Fruit fly (Drosophila melanogaster) ovary, adult (tissue): ENCODE measurements around the gene CG17249.

Experiments used
- CG17801 ChIP-seq: fragments of 200-800 bp; optimal IDR thresholded peaks from 2 replicates; lab custom pipeline; 2019; ENCODE audit warnings: missing biosample characterization, mild to moderate bottlenecking, missing genetic modification characterization, moderate library complexity; ENCODE audit not compliant: partially characterized antibody

CG17249 gene

DNA sequence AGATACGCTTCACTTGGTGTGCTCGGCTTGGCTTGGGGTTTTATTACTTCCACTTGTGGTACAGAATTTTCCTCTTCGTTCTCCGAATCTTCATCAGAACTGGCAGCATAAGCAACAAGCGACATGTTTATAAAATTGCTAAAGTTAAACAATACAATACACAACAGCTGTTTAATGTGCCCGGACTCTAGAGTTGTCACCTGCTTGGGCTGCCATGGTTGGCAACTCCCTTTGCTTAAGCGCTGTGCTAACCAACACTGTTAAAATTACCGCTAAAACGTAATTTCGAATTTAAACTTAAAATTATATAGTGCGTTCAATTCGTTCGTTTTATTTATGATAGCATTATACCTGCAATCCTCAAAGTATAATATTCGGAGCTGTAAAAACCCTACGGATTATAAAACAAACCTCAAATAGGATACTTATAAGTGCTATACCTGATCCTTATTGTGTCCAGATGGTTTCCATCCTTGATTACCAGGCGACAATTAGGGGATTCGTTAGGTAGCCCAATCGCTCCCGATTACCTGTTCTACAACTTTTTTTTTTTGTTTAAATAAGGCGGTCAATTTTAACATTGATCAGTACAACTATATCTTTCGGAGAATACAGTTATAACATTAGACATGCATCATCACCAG, at the start of gene CG17249, which contains the start of gene Bro:
Gene CG17249 (minus strand): TSS at position 189 of the 644 bp plus-strand sequence.
Gene Bro (plus strand): TSS at position 594 of the 644 bp plus-strand sequence.
- no peak for TF ChIP-seq CG17801 (GFP tag; lab: Kevin White, UChicago)

DNA sequence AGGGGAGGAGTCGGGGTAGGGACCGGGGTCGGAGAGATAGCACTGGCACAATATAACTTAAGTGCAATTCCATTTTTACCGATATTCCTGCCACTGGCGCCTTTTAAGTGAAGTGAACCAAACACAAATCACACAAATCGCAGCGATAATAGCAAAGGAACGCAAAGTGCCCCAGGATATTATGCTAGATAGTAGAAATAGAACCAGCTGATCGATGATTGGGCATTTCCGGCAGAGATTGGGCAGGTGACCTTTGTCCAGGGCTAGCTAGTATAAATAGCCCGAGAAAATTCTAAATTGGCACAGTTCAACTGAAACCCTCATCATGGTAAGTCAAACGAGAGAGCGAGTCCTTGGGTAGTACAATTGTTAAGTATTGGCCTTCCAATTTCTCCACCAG, 47.1 kb upstream of the CG17249 start, which contains the start of gene CG12011:
Gene CG12011 (plus strand): TSS at position 301 of the 400 bp plus-strand sequence.
- TF ChIP-seq CG17801 (GFP tag; lab: Kevin White, UChicago) = no peak

DNA sequence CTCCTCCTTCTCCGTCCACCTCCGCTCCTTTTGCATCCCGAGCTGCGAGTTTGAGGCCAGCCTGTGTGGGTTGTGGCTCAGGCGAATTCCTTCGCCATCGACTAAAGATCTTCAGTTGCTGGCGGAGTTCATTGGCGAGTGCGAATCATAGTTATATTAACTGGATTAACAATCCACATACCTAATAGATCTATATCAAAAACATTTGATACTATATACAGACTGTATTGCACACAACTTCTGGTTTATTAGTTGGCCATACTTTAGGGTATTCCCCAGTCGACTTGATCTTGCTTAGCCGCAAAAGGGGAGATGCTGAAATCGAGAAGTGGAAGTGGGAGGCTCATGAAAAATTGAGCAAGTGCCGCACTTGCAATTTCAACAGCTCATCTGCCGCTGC, 45.6 kb upstream of the CG17249 start:
- TF ChIP-seq CG17801 (GFP tag; lab: Kevin White, UChicago) = no peak

DNA sequence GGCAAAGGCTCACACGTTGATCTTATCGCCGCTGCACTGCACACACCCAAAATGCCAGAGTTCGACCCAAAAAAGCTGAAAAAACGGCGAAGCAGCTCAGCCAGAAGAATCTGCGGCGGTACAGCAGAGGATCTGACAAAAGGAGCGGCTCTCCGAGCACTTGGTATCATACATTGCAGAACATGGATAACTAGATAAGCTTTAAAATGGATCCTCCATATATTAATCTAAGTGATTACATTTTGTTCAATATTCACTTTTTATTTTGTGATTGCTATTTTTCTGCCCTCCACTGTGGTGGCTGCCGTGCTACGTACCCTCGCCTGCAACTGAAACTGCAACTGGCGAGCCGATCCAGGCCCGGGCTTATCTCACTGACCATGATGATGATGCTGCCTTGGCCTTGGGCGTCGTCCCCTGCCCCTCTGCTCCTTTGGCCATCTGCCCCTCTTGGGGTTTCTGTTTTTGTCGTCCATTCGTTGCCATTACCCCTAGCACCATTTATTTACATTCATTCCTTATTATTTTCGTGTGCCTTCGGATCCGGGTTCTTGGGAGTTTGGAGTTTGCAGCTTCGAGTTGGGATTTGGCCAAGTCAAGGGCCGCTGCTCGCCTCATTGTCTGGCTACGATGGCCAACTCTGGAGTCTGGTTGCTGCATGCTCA, 45.0 kb upstream of the CG17249 start:
- TF ChIP-seq CG17801 (GFP tag; lab: Kevin White, UChicago) = no peak

DNA sequence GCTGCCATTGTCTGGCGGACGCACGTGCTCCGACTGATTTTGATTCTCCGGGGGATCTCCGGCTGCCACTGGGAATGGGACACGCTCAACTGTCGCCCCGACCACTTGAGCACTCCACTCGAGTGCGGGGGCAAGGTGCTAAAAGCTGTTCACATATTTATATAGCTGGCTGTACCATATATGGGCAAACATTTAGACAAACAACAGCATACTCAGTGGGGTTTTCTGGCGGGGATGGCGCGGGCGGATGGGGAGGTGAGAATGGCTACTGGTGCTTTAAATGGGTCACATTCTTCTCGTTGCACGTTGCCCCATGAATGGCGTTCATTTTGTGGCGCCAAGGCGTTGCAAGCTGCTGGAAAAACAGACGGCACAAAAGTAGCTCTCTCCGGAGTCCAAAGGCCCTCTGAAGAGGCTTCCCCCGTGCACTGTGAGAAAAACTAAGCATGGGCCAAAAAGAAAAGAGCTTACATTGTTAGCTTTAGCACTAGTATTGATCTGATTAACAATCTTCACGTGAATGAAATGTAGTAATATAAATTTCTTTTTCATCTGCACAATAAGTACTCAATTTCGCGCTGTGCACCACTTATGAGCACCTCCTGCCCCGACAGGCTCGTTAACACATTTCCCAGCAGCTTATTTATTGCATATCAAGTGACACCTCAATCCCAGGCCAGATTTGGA, 43.6 kb upstream of the CG17249 start:
- no peak for TF ChIP-seq CG17801 (GFP tag; lab: Kevin White, UChicago)

DNA sequence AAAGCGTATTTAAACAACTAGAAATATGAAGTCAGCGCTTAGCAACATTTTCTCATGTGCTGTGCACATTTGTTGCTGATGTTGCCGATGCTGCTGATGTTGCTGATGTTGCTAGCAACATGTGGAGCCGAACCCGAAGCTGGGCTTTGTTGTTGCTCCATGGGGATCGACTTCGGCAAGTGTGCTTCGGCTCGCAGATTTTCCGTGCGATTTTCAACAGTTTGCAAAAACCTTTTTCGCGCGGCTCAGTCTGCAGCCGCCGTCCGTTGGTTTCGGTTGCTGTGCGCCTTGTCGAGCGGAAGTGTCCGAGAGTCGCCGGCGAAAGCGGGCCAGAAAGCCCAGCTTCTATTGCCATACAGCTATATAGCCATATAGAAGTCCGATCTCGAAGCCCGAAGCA, 41.3 kb upstream of the CG17249 start:
- TF ChIP-seq CG17801 (GFP tag; lab: Kevin White, UChicago) = no peak

DNA sequence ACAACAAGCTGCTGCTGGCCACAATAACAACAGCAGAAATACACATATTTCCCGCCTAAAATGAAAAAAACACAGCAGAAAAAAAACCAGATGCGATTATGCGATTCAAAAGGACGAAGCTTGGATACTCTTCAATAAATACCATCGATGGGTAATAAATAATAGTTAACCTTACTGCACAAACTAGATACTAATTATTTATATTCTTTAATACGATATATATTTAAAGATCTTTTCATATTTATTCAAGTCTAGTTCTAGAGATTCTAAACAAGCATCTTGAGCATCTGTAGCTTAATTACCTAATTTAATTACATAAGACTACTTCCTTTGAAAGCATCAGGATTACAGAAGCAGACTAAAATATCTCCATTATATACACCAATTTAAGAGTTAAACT, 40.9 kb upstream of the CG17249 start:
- TF ChIP-seq CG17801 (GFP tag; lab: Kevin White, UChicago) = no peak

DNA sequence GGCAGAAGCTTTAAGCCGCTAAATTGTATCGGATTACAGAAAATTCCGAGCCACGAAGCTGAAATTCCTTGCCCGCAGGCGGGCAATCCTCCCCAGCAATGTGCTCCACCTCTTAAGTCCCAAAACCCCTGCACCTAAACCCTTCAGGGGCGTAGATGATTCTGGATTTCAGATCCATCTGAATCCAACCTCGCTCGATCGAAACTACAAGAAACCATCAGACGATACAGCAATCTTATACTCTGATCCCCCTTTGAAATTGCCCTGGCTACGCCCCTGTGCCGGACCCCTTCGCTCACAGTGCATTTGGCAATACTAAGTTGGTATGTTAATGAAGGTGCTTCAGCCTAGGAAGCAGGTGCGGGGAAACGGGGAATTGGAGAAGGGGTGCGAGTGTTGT, 35.8 kb upstream of the CG17249 start:
- TF ChIP-seq CG17801 (GFP tag; lab: Kevin White, UChicago) = no peak

DNA sequence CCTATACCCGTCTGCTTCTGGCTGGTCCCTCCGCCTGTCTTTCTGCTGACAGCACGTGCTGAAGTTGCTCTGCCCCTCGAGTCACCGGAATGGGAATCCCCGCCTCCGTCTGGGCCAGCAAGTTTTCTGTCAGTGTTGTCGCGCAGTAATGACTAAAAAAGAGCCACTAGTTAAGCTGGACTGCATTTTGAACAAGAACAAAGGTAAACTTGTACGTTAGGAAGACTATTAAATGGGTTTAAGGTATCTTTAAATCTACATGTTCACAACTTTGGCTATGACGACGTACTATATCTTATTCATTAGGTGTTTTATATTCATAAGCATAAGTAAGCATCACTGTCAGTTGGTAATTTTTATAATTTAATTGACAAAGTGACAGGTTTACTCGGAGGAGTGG, 32.1 kb upstream of the CG17249 start:
- TF ChIP-seq CG17801 (GFP tag; lab: Kevin White, UChicago) = no peak

DNA sequence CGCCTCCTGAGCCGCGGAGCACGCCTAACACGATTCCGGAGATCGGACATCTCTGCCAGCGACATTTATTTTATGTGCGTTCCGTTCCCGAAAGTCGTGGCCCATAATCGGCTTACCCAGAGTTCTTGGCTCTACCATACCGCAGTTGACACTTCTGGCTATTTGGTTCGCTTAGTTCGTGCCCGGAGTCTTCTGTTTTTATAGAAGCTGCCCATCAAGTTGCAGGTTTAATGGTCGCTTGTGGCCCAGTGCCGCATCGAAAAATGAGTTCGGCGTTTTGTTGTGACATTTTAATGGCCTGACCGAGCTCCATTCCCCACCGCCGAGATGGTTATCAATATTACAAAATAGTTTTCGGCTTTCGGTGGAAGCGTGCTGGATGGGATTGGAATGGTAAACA, 29.0 kb upstream of the CG17249 start:
- TF ChIP-seq CG17801 (GFP tag; lab: Kevin White, UChicago) = no peak

DNA sequence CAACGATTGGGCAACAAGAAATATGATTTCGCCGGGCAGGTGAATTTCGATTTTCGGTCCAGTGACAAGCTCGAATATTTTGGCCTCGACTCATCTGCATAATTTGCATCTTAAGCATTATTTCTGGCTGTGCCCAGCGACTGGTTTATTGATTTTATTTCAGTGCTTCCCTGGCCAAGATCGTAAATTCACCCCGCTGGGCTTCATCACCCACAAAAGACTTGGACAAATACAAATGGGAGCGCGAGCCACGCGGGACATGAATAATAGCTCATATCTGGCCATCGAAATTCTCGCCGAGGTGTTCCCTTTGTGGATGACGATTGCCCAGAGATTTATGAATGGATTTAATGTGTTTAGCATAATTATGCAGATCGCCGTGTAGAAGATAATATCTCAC, 28.0 kb upstream of the CG17249 start:
- no peak for TF ChIP-seq CG17801 (GFP tag; lab: Kevin White, UChicago)

DNA sequence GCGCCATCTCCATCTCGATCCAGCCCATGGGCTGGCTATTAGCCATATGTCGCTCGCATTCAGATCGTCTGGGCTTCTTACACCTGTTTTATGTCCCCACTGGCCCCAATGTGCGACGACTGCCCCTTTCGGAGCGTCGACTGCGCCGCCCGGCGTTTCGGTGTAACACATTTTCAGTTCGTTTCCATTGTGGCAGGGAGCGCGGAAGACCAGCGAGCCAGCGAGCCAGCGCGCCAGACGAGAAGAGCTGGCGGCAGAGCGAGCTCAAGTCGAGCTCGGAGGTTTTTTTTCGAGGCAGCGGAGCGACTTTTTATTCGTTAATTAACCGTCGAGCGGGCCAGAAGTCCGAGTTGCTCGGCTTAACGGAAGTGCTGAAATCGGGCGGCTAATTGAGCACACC, 27.1 kb upstream of the CG17249 start, which contains the start of gene CG7991:
Gene CG7991 (plus strand): TSS at position 329 of the 400 bp plus-strand sequence.
- TF ChIP-seq CG17801 (GFP tag; lab: Kevin White, UChicago) = no peak

DNA sequence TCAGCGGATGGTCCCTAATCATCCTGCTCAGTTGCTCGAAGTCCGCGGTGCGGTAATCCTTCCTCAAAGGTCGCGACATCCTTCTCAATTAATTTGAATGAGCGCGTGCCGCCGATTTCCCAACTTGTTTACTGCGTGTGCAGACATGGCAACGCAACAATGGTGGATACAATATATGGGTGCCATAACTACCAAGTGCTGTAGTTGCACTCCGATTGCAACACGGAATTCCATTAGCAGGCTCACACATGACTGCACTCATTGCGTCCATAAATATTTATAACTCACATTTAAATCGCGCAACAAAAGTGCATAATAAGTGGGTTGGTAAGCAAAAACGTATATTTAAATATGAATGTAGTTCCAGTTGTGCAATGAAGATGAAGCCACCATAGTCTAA, 25.4 kb upstream of the CG17249 start, which contains the start of gene CG13930:
Gene CG13930 (minus strand): TSS at position 101 of the 400 bp plus-strand sequence.
- TF ChIP-seq CG17801 (GFP tag; lab: Kevin White, UChicago) = no peak

DNA sequence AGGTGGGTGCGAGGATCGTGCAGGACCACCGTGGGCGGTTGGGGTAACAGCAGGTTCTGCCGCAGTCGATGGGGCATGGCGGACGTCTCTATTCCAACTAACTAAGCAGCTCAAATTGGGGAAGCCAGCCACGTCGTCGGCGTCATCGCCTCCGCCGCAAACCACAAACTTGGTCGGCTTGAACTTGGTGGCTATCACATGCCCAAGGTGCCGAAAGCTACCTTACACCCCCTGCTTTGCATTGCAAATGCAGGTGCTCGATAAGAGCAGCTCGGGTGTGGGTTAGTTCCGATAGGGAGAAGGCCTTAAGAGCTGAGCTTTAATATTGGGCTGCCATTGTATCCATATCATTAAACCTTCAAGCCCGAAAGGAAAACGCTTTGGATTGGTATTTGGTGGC, 22.7 kb upstream of the CG17249 start, which contains the start of gene RabX5:
Gene RabX5 (minus strand): TSS at position 101 of the 400 bp plus-strand sequence.
- no peak for TF ChIP-seq CG17801 (GFP tag; lab: Kevin White, UChicago)

DNA sequence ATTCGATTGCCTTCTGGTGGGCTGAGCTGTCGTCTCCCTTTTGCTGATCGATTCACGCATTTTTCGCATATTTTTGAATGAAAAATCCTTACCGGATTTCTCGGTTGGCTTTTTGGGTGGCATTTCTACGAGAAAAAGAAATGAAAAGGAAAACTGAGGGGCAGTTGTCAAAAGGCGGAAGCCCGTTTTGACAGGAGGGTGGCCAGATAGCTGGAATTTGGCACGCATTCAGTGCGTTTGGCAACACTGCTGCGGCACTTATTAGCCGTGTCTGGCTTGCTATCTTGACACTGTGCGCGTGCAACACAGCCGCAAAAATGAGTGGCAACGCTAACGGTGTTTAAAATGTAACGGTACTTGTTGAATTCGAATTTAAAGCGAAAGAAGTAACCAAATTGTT, 21.2 kb upstream of the CG17249 start, which contains the start of gene RpL23A:
Gene RpL23A (minus strand): TSS at position 151 of the 400 bp plus-strand sequence.
- peak; percentile 87 for TF ChIP-seq CG17801 (GFP tag; lab: Kevin White, UChicago)
